Worm (Caenorhabditis elegans): Measurements from ENCODE around the gene F21D9.8.

DNA sequence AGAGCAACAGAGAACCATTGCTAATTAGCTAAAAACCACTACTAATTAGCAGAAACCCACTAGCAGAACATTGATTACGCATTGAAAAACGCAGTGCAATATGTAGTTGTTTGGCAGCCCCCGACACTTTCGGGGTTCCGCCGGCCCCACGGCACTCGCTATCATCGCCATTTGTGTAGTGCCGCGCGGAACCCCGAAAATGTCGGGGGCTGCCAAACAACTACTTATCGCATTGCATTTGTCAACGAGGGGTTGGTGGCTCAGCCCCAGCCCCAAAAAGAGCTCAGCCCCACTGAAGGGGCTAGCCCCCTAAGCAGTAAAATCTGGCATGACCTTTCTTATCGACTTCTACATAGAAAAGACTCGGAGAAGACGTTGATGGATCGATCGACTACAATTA lies 20.4 kb downstream of the F21D9.8 start:
- TF ChIP-seq snpc-4 (tag; optimal IDR thresholded peaks at IDR 0.05) (no peak), aly-2 (tag; optimal IDR thresholded peaks at IDR 0.05) (no peak), fos-1 (tag; optimal IDR thresholded peaks at IDR 0.05) (no peak), nhr-85 (tag) (no peak)
